Fruit fly (Drosophila melanogaster) whole organism, embryonic: ENCODE results near the gene CG43999.
A peak's percentile ranks its signal among the peaks of the same experiment; 100 is the strongest.

Source experiments
- Abd-B ChIP-seq: fragments of 200-800 bp; sonication (Bioruptor generic); optimal IDR thresholded peaks from 2 replicates; lab custom pipeline; 2018; ENCODE audit warnings: missing biosample characterization, mild to moderate bottlenecking, missing genetic modification characterization, moderate library complexity
- Awh ChIP-seq: fragments of 200-800 bp; sonication (Bioruptor generic); IDR thresholded peaks from 2 replicates; pipeline ENCODE4, ENCODE4 v1.3.6; 2022; ENCODE audit warnings: missing biosample characterization, missing genetic modification characterization
- Bdp1 ChIP-seq: fragments of 200-800 bp; sonication (Bioruptor generic); optimal IDR thresholded peaks from 3 replicates; lab custom pipeline; 2016; ENCODE audit warnings: missing biosample characterization, missing genetic modification characterization
- CG11560 ChIP-seq: fragments of 200-800 bp; sonication (Bioruptor generic); IDR thresholded peaks from 3 replicates; pipeline ENCODE4 v1.3.6; 2022; ENCODE audit warnings: missing biosample characterization, missing genetic modification characterization
- CG12104 ChIP-seq: fragments of 200-800 bp; sonication (Bioruptor generic); optimal IDR thresholded peaks from 3 replicates; lab custom pipeline; 2016; ENCODE audit warnings: missing biosample characterization, missing genetic modification characterization
- CG1233 ChIP-seq: fragments of 200-800 bp; sonication (Bioruptor generic); optimal IDR thresholded peaks from 4 replicates; lab custom pipeline; 2018; ENCODE audit warnings: missing biosample characterization, mild to moderate bottlenecking, missing genetic modification characterization
- CG13424 ChIP-seq: fragments of 200-800 bp; sonication (Bioruptor generic); optimal IDR thresholded peaks from 2 replicates; lab custom pipeline; 2019; ENCODE audit warnings: missing biosample characterization, mild to moderate bottlenecking, missing genetic modification characterization, moderate library complexity
- CG15601 ChIP-seq: fragments of 200-800 bp; sonication (Bioruptor generic); optimal IDR thresholded peaks from 3 replicates; lab custom pipeline; 2019; ENCODE audit warnings: missing biosample characterization, mild to moderate bottlenecking, missing genetic modification characterization, moderate library complexity
- CG2129 ChIP-seq: fragments of 200-800 bp; sonication (Bioruptor generic); IDR thresholded peaks from 2 replicates; pipeline ENCODE4 v1.3.6; 2022; ENCODE audit warnings: missing biosample characterization, missing genetic modification characterization; ENCODE audit not compliant: partially characterized antibody
- CG2889 ChIP-seq: fragments of 200-800 bp; sonication (Bioruptor generic); IDR thresholded peaks from 3 replicates; pipeline ENCODE4 v1.3.6; 2022; ENCODE audit warnings: missing biosample characterization, missing genetic modification characterization
- CG5245 ChIP-seq: fragments of 200-800 bp; sonication (Bioruptor generic); optimal IDR thresholded peaks from 3 replicates; lab custom pipeline; 2016; ENCODE audit warnings: missing biosample characterization, missing genetic modification characterization
- CG6654 ChIP-seq: fragments of 200-800 bp; sonication (Bioruptor generic); optimal IDR thresholded peaks from 2 replicates; lab custom pipeline; 2017; ENCODE audit warnings: missing biosample characterization, mild to moderate bottlenecking, missing genetic modification characterization
- CG8944 ChIP-seq: fragments of 200-800 bp; sonication (Bioruptor generic); optimal IDR thresholded peaks from 3 replicates; lab custom pipeline; 2016; ENCODE audit warnings: missing biosample characterization, missing genetic modification characterization
- CHES-1-like ChIP-seq: fragments of 200-800 bp; sonication (Bioruptor generic); optimal IDR thresholded peaks from 2 replicates; lab custom pipeline; 2016; ENCODE audit warnings: missing biosample characterization, missing genetic modification characterization
- D ChIP-seq, 2 experiments: fragments of 200-800 bp in 1 of 2; fragments of >200 bp in 1 of 2; sonication (Bioruptor generic) in 1 of 2; optimal IDR thresholded peaks; 2 replicates in 1 of 2; 3 replicates in 1 of 2; lab custom pipeline; 2017; ENCODE audit warnings: mild to moderate bottlenecking in 1 of 2, missing biosample characterization in 1 of 2, missing genetic modification characterization in 1 of 2, missing genetic modification reagents in 1 of 2
- Fer3 ChIP-seq: fragments of 200-800 bp; sonication (Bioruptor generic); optimal IDR thresholded peaks from 2 replicates; lab custom pipeline; 2018; ENCODE audit warnings: missing biosample characterization, mild to moderate bottlenecking, missing genetic modification characterization, moderate library complexity
- Gsc ChIP-seq: fragments of 200-800 bp; sonication (Bioruptor generic); IDR thresholded peaks from 2 replicates; pipeline ENCODE4 v1.3.6; 2022; ENCODE audit warnings: missing biosample characterization, missing genetic modification characterization
- Hr78 ChIP-seq, 2 experiments: fragments of 200-800 bp in 1 of 2; fragments of >200 bp in 1 of 2; sonication (Bioruptor generic) in 1 of 2; optimal IDR thresholded peaks; 2 replicates each; lab custom pipeline; 2017 to 2019; ENCODE audit warnings: missing biosample characterization in 2 of 2, missing genetic modification characterization in 2 of 2, mild to moderate bottlenecking in 1 of 2, moderate library complexity in 1 of 2
- Kr ChIP-seq: fragments of 200-800 bp; sonication (Bioruptor generic); optimal IDR thresholded peaks from 2 replicates; lab custom pipeline; 2017; ENCODE audit warnings: missing biosample characterization, mild to moderate bottlenecking, missing genetic modification characterization
- Med ChIP-seq: fragments of 200-800 bp; sonication (Bioruptor generic); peaks from one replicate; lab custom pipeline; 2016; ENCODE audit warnings: missing biosample characterization, missing genetic modification characterization, mild to moderate bottlenecking, inconsistent platforms, moderate library complexity
- Side ChIP-seq: fragments of 200-800 bp; sonication (Bioruptor generic); optimal IDR thresholded peaks from 2 replicates; lab custom pipeline; 2016; ENCODE audit warnings: missing biosample characterization, missing genetic modification characterization
- Sox102F ChIP-seq: fragments of 200-800 bp; sonication (Bioruptor generic); optimal IDR thresholded peaks from 2 replicates; lab custom pipeline; 2018; ENCODE audit warnings: missing biosample characterization, mild to moderate bottlenecking, missing genetic modification characterization, moderate library complexity
- Ssrp ChIP-seq: fragments of 200-800 bp; sonication (Bioruptor generic); optimal IDR thresholded peaks from 2 replicates; lab custom pipeline; 2018; ENCODE audit warnings: missing biosample characterization, mild to moderate bottlenecking, missing genetic modification characterization, moderate library complexity
- Trl ChIP-seq, 3 experiments: fragments of >200 bp in 2 of 3; fragments of 200-800 bp in 1 of 3; sonication (Bioruptor generic) in 1 of 3; optimal IDR thresholded peaks; 2 replicates in 1 of 3; 3 replicates in 2 of 3; lab custom pipeline; 2016 to 2017; ENCODE audit warnings: missing biosample characterization in 1 of 3, missing genetic modification characterization in 1 of 3
- amos ChIP-seq: fragments of 200-800 bp; sonication (Bioruptor generic); IDR thresholded peaks from 2 replicates; pipeline ENCODE4 v1.3.6; 2022; ENCODE audit warnings: missing biosample characterization, missing genetic modification characterization; ENCODE audit not compliant: partially characterized antibody
- bcd ChIP-seq: fragments of 200-800 bp; sonication (Bioruptor generic); optimal IDR thresholded peaks from 2 replicates; lab custom pipeline; 2017; ENCODE audit warnings: missing biosample characterization, mild to moderate bottlenecking, missing genetic modification characterization
- cas ChIP-seq: fragments of 200-800 bp; sonication (Bioruptor generic); IDR thresholded peaks from 2 replicates; pipeline ENCODE4 v1.3.6; 2022; ENCODE audit warnings: missing biosample characterization, missing genetic modification characterization
- chm ChIP-seq: fragments of 200-800 bp; sonication (Bioruptor generic); IDR thresholded peaks from 2 replicates; pipeline ENCODE4 v1.3.6; 2022; ENCODE audit warnings: missing biosample characterization, missing genetic modification characterization
- ci ChIP-seq: fragments of 200-800 bp; sonication (Bioruptor generic); IDR thresholded peaks from 3 replicates; pipeline ENCODE4 v1.3.6; 2022; ENCODE audit warnings: missing biosample characterization, missing genetic modification characterization
- cwo ChIP-seq: fragments of 200-800 bp; sonication (Bioruptor generic); optimal IDR thresholded peaks from 3 replicates; lab custom pipeline; 2017; ENCODE audit warnings: missing biosample characterization, missing genetic modification characterization, mild to moderate bottlenecking, moderate library complexity, missing genetic modification reagents
- gce ChIP-seq: fragments of 200-800 bp; sonication (Bioruptor generic); IDR thresholded peaks from 3 replicates; pipeline ENCODE4 v1.3.6; 2022; ENCODE audit warnings: missing biosample characterization, missing genetic modification characterization
- grn ChIP-seq: fragments of 200-800 bp; sonication (Bioruptor generic); optimal IDR thresholded peaks from 3 replicates; lab custom pipeline; 2017; ENCODE audit warnings: missing biosample characterization, missing genetic modification characterization
- gro ChIP-seq: fragments of 200-800 bp; sonication (Bioruptor generic); optimal IDR thresholded peaks from 2 replicates; lab custom pipeline; 2016; ENCODE audit warnings: missing biosample characterization, missing genetic modification characterization
- gsb-n ChIP-seq: fragments of 200-800 bp; sonication (Bioruptor generic); optimal IDR thresholded peaks from 3 replicates; lab custom pipeline; 2018; ENCODE audit warnings: missing biosample characterization, mild to moderate bottlenecking, missing genetic modification characterization
- hkb ChIP-seq, 2 experiments: fragments of 200-800 bp in 1 of 2; fragments of >200 bp in 1 of 2; sonication (Bioruptor generic) in 1 of 2; IDR thresholded peaks in 1 of 2; optimal IDR thresholded peaks in 1 of 2; 2 replicates each; pipeline versions ENCODE4 v1.3.6 to Lab custom; 2017 to 2022; ENCODE audit warnings: missing biosample characterization in 1 of 2, missing genetic modification characterization in 1 of 2
- mam ChIP-seq: fragments of 200-800 bp; sonication (Bioruptor generic); optimal IDR thresholded peaks from 3 replicates; lab custom pipeline; 2016; ENCODE audit warnings: missing biosample characterization, missing genetic modification characterization
- mirr ChIP-seq: fragments of 200-800 bp; sonication (Bioruptor generic); optimal IDR thresholded peaks from 3 replicates; lab custom pipeline; 2018; ENCODE audit warnings: missing biosample characterization, mild to moderate bottlenecking, missing genetic modification characterization
- otp ChIP-seq: fragments of 200-800 bp; sonication (Bioruptor generic); IDR thresholded peaks from 3 replicates; pipeline ENCODE4, ENCODE4 v1.3.6; 2022; ENCODE audit warnings: missing biosample characterization, missing genetic modification characterization
- pfk ChIP-seq: fragments of 200-800 bp; sonication (Bioruptor generic); optimal IDR thresholded peaks from 2 replicates; lab custom pipeline; 2018; ENCODE audit warnings: missing biosample characterization, mild to moderate bottlenecking, missing genetic modification characterization, moderate library complexity
- phol ChIP-seq: fragments of 200-800 bp; sonication (Bioruptor generic); optimal IDR thresholded peaks from 3 replicates; lab custom pipeline; 2018; ENCODE audit warnings: missing biosample characterization, mild to moderate bottlenecking, missing genetic modification characterization, moderate library complexity
- pnt ChIP-seq: fragments of 200-800 bp; sonication (Bioruptor generic); optimal IDR thresholded peaks from 3 replicates; lab custom pipeline; 2016; ENCODE audit warnings: missing biosample characterization, missing genetic modification characterization
- psq ChIP-seq: fragments of 200-800 bp; sonication (Bioruptor generic); optimal IDR thresholded peaks from 2 replicates; lab custom pipeline; 2017; ENCODE audit warnings: missing biosample characterization, missing genetic modification characterization
- sim ChIP-seq: fragments of 200-800 bp; sonication (Bioruptor generic); IDR thresholded peaks from 2 replicates; pipeline ENCODE4 v1.3.6; 2022; ENCODE audit warnings: missing biosample characterization, missing genetic modification characterization
- ssp ChIP-seq: fragments of 200-800 bp; sonication (Bioruptor generic); IDR thresholded peaks from 2 replicates; pipeline ENCODE4 v1.3.6; 2022; ENCODE audit warnings: missing biosample characterization, missing genetic modification characterization
- tap ChIP-seq: fragments of 200-800 bp; optimal IDR thresholded peaks from 3 replicates; lab custom pipeline; 2019; ENCODE audit warnings: missing biosample characterization, mild to moderate bottlenecking, missing genetic modification characterization, moderate library complexity
- vfl ChIP-seq: fragments of 200-800 bp; sonication (Bioruptor generic); optimal IDR thresholded peaks from 2 replicates; lab custom pipeline; 2016; ENCODE audit warnings: missing biosample characterization, missing genetic modification characterization
- wor ChIP-seq: fragments of 200-800 bp; sonication (Bioruptor generic); IDR thresholded peaks from 2 replicates; pipeline ENCODE4 v1.3.6; 2022; ENCODE audit warnings: missing biosample characterization, missing genetic modification characterization
- z ChIP-seq: fragments of 200-800 bp; sonication (Bioruptor generic); IDR thresholded peaks from 3 replicates; pipeline ENCODE4 v1.3.6; 2022; ENCODE audit warnings: missing biosample characterization, missing genetic modification characterization

CG43999 gene

DNA sequence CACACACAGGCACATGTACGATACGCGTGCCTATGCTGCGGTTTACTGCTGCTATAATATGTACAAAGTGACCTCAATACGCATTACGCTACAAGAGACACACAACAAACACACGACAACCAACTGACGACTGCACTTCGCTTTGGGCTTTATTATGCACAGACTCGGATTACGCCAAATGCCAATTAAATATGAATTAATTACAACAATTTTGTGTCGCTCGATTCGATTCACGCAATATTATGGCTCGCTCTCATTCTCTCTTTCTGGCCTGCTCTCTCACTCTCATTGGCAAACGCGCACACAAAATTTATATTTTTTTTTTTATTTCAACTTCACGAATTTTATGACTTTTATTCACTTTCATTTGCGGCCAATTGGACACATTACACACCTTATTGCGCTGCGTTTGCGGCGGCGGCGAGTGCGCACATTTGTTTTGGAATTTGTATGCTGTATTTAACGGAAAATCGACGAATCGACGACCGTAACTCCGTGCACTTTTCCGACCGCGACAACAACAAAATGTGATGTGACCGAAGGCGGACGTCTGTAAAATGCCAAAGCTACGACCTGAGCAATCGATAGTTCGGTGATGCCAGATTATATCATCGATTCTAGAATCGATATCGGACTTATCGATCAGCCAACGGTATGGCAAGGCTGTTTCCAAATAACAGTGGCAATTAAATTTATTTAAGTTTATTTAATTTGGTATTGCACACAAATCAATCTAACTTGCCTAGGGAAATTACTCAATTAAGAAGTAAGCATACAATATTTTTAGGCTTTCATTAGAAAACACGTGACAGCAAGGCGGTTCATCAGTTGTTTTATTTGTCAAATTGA lies 6.1 kb downstream of the CG43999 start, which contains the start of the genes sba and CG31141 (continued):
- no peak for TF ChIP-seq vfl (GFP tag; lab: Kevin White, UChicago)
- peak; percentile 16 for TF ChIP-seq tap (tag; lab: Kevin White, UChicago)
- peak; percentile 13 for TF ChIP-seq CHES-1-like
- peak; percentile 77 to 91 for TF ChIP-seq Trl (optimal IDR thresholded peaks at IDR 0.05; lab: Kevin White, UChicago)
- no peak for TF ChIP-seq Trl (GFP tag; optimal IDR thresholded peaks at IDR 0.05; lab: Kevin White, UChicago)
- no peak for TF ChIP-seq Awh (GFP tag; lab: Robert Waterston, UW)
- TF ChIP-seq D (optimal IDR thresholded peaks at IDR 0.05; lab: Kevin White, UChicago): no peak
- no peak for TF ChIP-seq D (GFP tag; optimal IDR thresholded peaks at IDR 0.05; lab: Kevin White, UChicago)
- no peak for TF ChIP-seq Kr (GFP tag; lab: Kevin White, UChicago)
- peak; percentile 94 for TF ChIP-seq amos (GFP tag; lab: Robert Waterston, UW)
- no peak for TF ChIP-seq CG2889 (GFP tag; lab: Robert Waterston, UW)
- TF ChIP-seq otp (GFP tag; lab: Robert Waterston, UW): no peak
- peak; percentile 55; the same call in 1 of the 2 replicates for TF ChIP-seq CG2129 (GFP tag; lab: Robert Waterston, UW)
- peak; percentile 15 for TF ChIP-seq phol (tag; lab: Kevin White, UChicago)
- no peak for TF ChIP-seq CG11560 (tag; lab: Robert Waterston, UW)
- no peak for TF ChIP-seq z (GFP tag; lab: Robert Waterston, UW)
- TF ChIP-seq gce: no peak
- no peak for TF ChIP-seq hkb (optimal IDR thresholded peaks at IDR 0.05; lab: Kevin White, UChicago)
- peak; percentile 50 for TF ChIP-seq hkb (GFP tag; IDR thresholded peaks at IDR 0.05; lab: Robert Waterston, UW)
- peak; percentile 26 for TF ChIP-seq Abd-B
- peak; percentile 9 for TF ChIP-seq mam (GFP tag; lab: Kevin White, UChicago)
- no peak for TF ChIP-seq sim (GFP tag; lab: Robert Waterston, UW)
- no peak for TF ChIP-seq Side (GFP tag; lab: Kevin White, UChicago)
- TF ChIP-seq psq (GFP tag; lab: Kevin White, UChicago): no peak
- TF ChIP-seq bcd (GFP tag; lab: Kevin White, UChicago): no peak
- no peak for TF ChIP-seq ssp
- TF ChIP-seq gro: peak; percentile 73
- TF ChIP-seq Ssrp (tag; lab: Kevin White, UChicago): no peak
- no peak for TF ChIP-seq CG8944
- TF ChIP-seq pnt: no peak
- no peak for TF ChIP-seq cwo (GFP tag; lab: Kevin White, UChicago)
- TF ChIP-seq CG13424 (tag; lab: Kevin White, UChicago): no peak
- TF ChIP-seq chm (GFP tag; lab: Robert Waterston, UW): no peak; the same call in 1 of the 2 replicates
- no peak for TF ChIP-seq CG1233 (GFP tag; lab: Kevin White, UChicago)
- TF ChIP-seq ci: peak; percentile 77; the same call in 2 of the 3 replicates
- TF ChIP-seq pfk (GFP tag; lab: Kevin White, UChicago): no peak
- no peak for TF ChIP-seq grn (GFP tag; lab: Kevin White, UChicago)
- no peak for TF ChIP-seq Sox102F (GFP tag; lab: Kevin White, UChicago)
- TF ChIP-seq CG6654 (GFP tag; lab: Kevin White, UChicago): no peak
- TF ChIP-seq Gsc: no peak
- TF ChIP-seq Bdp1 (GFP tag; lab: Kevin White, UChicago): no peak
- TF ChIP-seq Med: peak; percentile 74
- peak; percentile 42 for TF ChIP-seq mirr (GFP tag; lab: Kevin White, UChicago)
- no peak for TF ChIP-seq wor (GFP tag; lab: Robert Waterston, UW)
- no peak for TF ChIP-seq Hr78 (GFP tag; optimal IDR thresholded peaks at IDR 0.05; lab: Kevin White, UChicago)
- TF ChIP-seq Fer3 (tag; lab: Kevin White, UChicago): no peak
- no peak for TF ChIP-seq CG5245
- TF ChIP-seq CG12104 (GFP tag; lab: Kevin White, UChicago): no peak
- peak; percentile 56 for TF ChIP-seq CG15601 (tag; lab: Kevin White, UChicago)
- no peak for TF ChIP-seq cas
- TF ChIP-seq gsb-n (tag; lab: Kevin White, UChicago): peak; percentile 45
